Worm (Caenorhabditis elegans) whole organism, young adult: ENCODE measurements around the gene K10C2.12.

ENCODE experiments used
- B0261.1 ChIP-seq: sonication (generic microtip); optimal IDR thresholded peaks from 2 replicates; lab custom pipeline; 2016; ENCODE audit warnings: mild to moderate bottlenecking, missing genetic modification characterization, moderate library complexity, missing compliant biosample characterization
- C06A6.2 ChIP-seq: fragments of 200-800 bp; sonication (Bioruptor generic); conservative IDR thresholded peaks from 2 replicates; pipeline ENCODE4 v1.3.6; 2022; ENCODE audit warnings: missing genetic modification characterization, missing compliant biosample characterization
- C17E4.6 ChIP-seq: fragments of 200-800 bp; sonication (Bioruptor generic); IDR thresholded peaks from 2 replicates; pipeline ENCODE4 v1.3.6; 2022; ENCODE audit warnings: missing genetic modification reagents, missing genetic modification characterization, missing compliant biosample characterization
- F10E7.11 ChIP-seq: sonication (generic microtip); optimal IDR thresholded peaks from 2 replicates; lab custom pipeline; 2017; ENCODE audit warnings: mild to moderate bottlenecking, missing genetic modification characterization, moderate library complexity, missing compliant biosample characterization
- F23B12.7 ChIP-seq: sonication (generic microtip); optimal IDR thresholded peaks from 2 replicates; lab custom pipeline; 2017; ENCODE audit warnings: missing genetic modification characterization, mild to moderate bottlenecking, missing compliant biosample characterization, antibody characterized with exemption, moderate library complexity; ENCODE audit not compliant: insufficient read depth
- F33H1.4 ChIP-seq: fragments of 200-800 bp; sonication (Bioruptor generic); IDR thresholded peaks from 2 replicates; pipeline ENCODE4 v1.3.6; 2022; ENCODE audit warnings: missing genetic modification reagents, missing genetic modification characterization, missing compliant biosample characterization
- F57C9.4 ChIP-seq: sonication (generic microtip); optimal IDR thresholded peaks from 2 replicates; lab custom pipeline; 2017; ENCODE audit warnings: mild to moderate bottlenecking, missing genetic modification characterization, missing compliant biosample characterization
- K11D2.4 ChIP-seq: fragments of 200-800 bp; sonication (Bioruptor generic); IDR thresholded peaks from 2 replicates; pipeline ENCODE4 v1.3.6; 2022; ENCODE audit warnings: missing genetic modification reagents, missing genetic modification characterization, missing compliant biosample characterization
- T07F8.4 ChIP-seq: sonication (generic microtip); optimal IDR thresholded peaks from 2 replicates; lab custom pipeline; 2016; ENCODE audit warnings: mild to moderate bottlenecking, missing genetic modification characterization, moderate library complexity, missing compliant biosample characterization
- Y53G8AR.9 ChIP-seq: fragments of 200-800 bp; sonication (Bioruptor generic); conservative IDR thresholded peaks from 2 replicates; pipeline ENCODE4 v1.3.6; 2022; ENCODE audit warnings: missing genetic modification reagents, missing genetic modification characterization, missing compliant biosample characterization
- Y79H2A.3 ChIP-seq: fragments of 200-800 bp; sonication (Bioruptor generic); conservative IDR thresholded peaks from 2 replicates; pipeline ENCODE4 v1.3.6; 2022; ENCODE audit warnings: missing genetic modification reagents, missing genetic modification characterization, missing compliant biosample characterization
- atf-7 ChIP-seq: sonication (generic microtip); optimal IDR thresholded peaks from 2 replicates; lab custom pipeline; 2017; ENCODE audit warnings: mild to moderate bottlenecking, missing genetic modification characterization, missing compliant biosample characterization
- athp-1 ChIP-seq: sonication (generic microtip); optimal IDR thresholded peaks from 2 replicates; lab custom pipeline; 2017; ENCODE audit warnings: mild to moderate bottlenecking, missing genetic modification characterization, missing compliant biosample characterization
- bed-2 ChIP-seq: fragments of 200-800 bp; sonication (Bioruptor generic); IDR thresholded peaks from 2 replicates; pipeline ENCODE4 v1.3.6; 2022; ENCODE audit warnings: missing genetic modification reagents, missing genetic modification characterization, missing compliant biosample characterization
- cebp-2 ChIP-seq: fragments of 200-800 bp; sonication (Bioruptor generic); IDR thresholded peaks from 2 replicates; pipeline ENCODE4 v1.3.6; 2022; ENCODE audit warnings: missing genetic modification characterization, missing compliant biosample characterization
- ceh-40 ChIP-seq: fragments of 200-800 bp; sonication (Bioruptor generic); IDR thresholded peaks from 2 replicates; pipeline ENCODE4 v1.3.6; 2022; ENCODE audit warnings: missing genetic modification characterization, missing compliant biosample characterization
- die-1 ChIP-seq: sonication (generic microtip); optimal IDR thresholded peaks from 2 replicates; lab custom pipeline; 2016; ENCODE audit warnings: missing genotype, mild to moderate bottlenecking, missing genetic modification characterization, missing compliant biosample characterization
- efl-1 ChIP-seq: fragments of 150-350 bp; optimal IDR thresholded peaks from 2 replicates; lab custom pipeline; 2014; ENCODE audit warnings: missing biosample characterization, missing genetic modification reagents, missing genetic modification characterization
- hlh-26 ChIP-seq: fragments of 200-800 bp; sonication (Bioruptor generic); conservative IDR thresholded peaks from 2 replicates; pipeline ENCODE4 v1.3.6; 2022; ENCODE audit warnings: missing genetic modification reagents, missing genetic modification characterization, missing compliant biosample characterization
- let-607 ChIP-seq, 2 experiments: fragments of 200-800 bp in 1 of 2; sonication (Bioruptor generic) in 1 of 2; sonication (generic microtip) in 1 of 2; optimal IDR thresholded peaks; 2 replicates each; lab custom pipeline; 2016 to 2018; ENCODE audit warnings: mild to moderate bottlenecking in 2 of 2, missing compliant biosample characterization in 2 of 2, missing genetic modification characterization in 2 of 2, moderate library complexity in 2 of 2, missing genotype in 1 of 2
- lin-35 ChIP-seq, 3 experiments: fragments of 150-350 bp in 2 of 3; sonication (generic microtip) in 1 of 3; optimal IDR thresholded peaks; 2 replicates each; lab custom pipeline; 2014 to 2018; ENCODE audit warnings: missing biosample characterization in 3 of 3, missing genetic modification characterization in 3 of 3, missing genetic modification reagents in 3 of 3
- lin-54 ChIP-seq: fragments of 200-800 bp; sonication (Bioruptor generic); optimal IDR thresholded peaks from 2 replicates; lab custom pipeline; 2018; ENCODE audit warnings: mild to moderate bottlenecking, missing genetic modification characterization, missing compliant biosample characterization
- lir-1 ChIP-seq: fragments of 200-800 bp; sonication (Bioruptor generic); conservative IDR thresholded peaks from 2 replicates; pipeline ENCODE4 v1.3.6; 2022; ENCODE audit warnings: missing genetic modification reagents, missing genetic modification characterization, missing compliant biosample characterization
- madf-10 ChIP-seq: sonication (generic microtip); optimal IDR thresholded peaks from 2 replicates; lab custom pipeline; 2016; ENCODE audit warnings: mild to moderate bottlenecking, missing genetic modification characterization, missing compliant biosample characterization
- mcd-1 ChIP-seq: fragments of 200-800 bp; sonication (Bioruptor generic); IDR thresholded peaks from 2 replicates; pipeline ENCODE4 v1.3.6; 2022; ENCODE audit warnings: missing genetic modification reagents, missing genetic modification characterization, missing compliant biosample characterization
- mel-28 ChIP-seq: sonication (generic microtip); optimal IDR thresholded peaks from 2 replicates; lab custom pipeline; 2016; ENCODE audit warnings: borderline replicate concordance, mild to moderate bottlenecking, missing genetic modification characterization, missing compliant biosample characterization
- nhr-27 ChIP-seq: fragments of 200-800 bp; sonication (Bioruptor generic); optimal IDR thresholded peaks from 2 replicates; lab custom pipeline; 2018; ENCODE audit warnings: mild to moderate bottlenecking, missing genetic modification characterization, moderate library complexity, missing compliant biosample characterization
- snpc-1.1 ChIP-seq: sonication (generic microtip); optimal IDR thresholded peaks from 2 replicates; lab custom pipeline; 2017; ENCODE audit warnings: missing genetic modification characterization, mild to moderate bottlenecking, missing compliant biosample characterization, antibody characterized with exemption, moderate library complexity, missing genotype, missing genetic modification reagents; ENCODE audit not compliant: insufficient read depth
- snpc-1.3 ChIP-seq: sonication (generic microtip); optimal IDR thresholded peaks from 2 replicates; lab custom pipeline; 2017; ENCODE audit warnings: missing genetic modification characterization, mild to moderate bottlenecking, missing compliant biosample characterization, antibody characterized with exemption, moderate library complexity, missing genotype, missing genetic modification reagents; ENCODE audit not compliant: insufficient read depth
- somi-1 ChIP-seq: fragments of 200-800 bp; sonication (Bioruptor generic); optimal IDR thresholded peaks from 2 replicates; lab custom pipeline; 2018; ENCODE audit warnings: mild to moderate bottlenecking, missing genetic modification characterization, missing compliant biosample characterization
- sptf-2 ChIP-seq: fragments of 200-800 bp; sonication (Bioruptor generic); optimal IDR thresholded peaks from 2 replicates; lab custom pipeline; 2018; ENCODE audit warnings: mild to moderate bottlenecking, missing genetic modification characterization, missing compliant biosample characterization
- unc-130 ChIP-seq: sonication (generic microtip); optimal IDR thresholded peaks from 2 replicates; lab custom pipeline; 2016; ENCODE audit warnings: missing genetic modification reagents, missing genetic modification characterization, missing compliant biosample characterization
- xnd-1 ChIP-seq: sonication (generic microtip); optimal IDR thresholded peaks from 2 replicates; lab custom pipeline; 2016; ENCODE audit warnings: missing genotype, missing genetic modification reagents, missing genetic modification characterization, missing compliant biosample characterization
- ztf-22 ChIP-seq: fragments of 200-800 bp; sonication (Bioruptor generic); optimal IDR thresholded peaks from 2 replicates; lab custom pipeline; 2018; ENCODE audit warnings: mild to moderate bottlenecking, missing genetic modification characterization, moderate library complexity, missing compliant biosample characterization
- ztf-25 ChIP-seq: fragments of 200-800 bp; sonication (Bioruptor generic); IDR thresholded peaks from 2 replicates; pipeline ENCODE4 v1.3.6; 2022; ENCODE audit warnings: missing genetic modification reagents, missing genetic modification characterization, missing compliant biosample characterization
- ztf-26 ChIP-seq: sonication (generic microtip); optimal IDR thresholded peaks from 2 replicates; lab custom pipeline; 2017; ENCODE audit warnings: missing genetic modification characterization, missing compliant biosample characterization

The K10C2.12 gene

DNA sequence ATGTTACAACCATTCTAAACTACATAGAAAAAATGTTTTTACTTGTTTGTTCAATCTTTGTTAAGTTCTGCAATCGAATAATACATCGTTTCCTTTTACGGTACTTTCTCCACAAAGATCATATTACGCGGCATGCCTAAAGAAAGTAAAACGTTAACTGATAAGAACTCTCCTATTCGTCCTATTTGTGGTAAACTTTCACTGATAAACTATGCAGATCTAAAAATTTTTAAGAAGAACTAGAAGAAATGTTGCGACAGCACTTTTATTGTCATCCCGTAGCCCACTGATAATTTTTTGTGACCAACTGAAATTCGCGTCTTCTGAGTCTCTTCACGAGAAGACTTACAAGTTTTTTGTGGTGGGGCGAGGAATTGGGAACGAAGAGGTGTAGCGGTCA lies 6.6 kb upstream of the K10C2.12 start (continued):
- 0 out of 2 replicates have a peak, but pooled peaks have one; percentile 9 for TF ChIP-seq ztf-25 (GFP tag; lab: Robert Waterston, UW)
- TF ChIP-seq nhr-27 (tag; lab: Kevin White, UChicago) = no peak

- TF ChIP-seq cebp-2 (GFP tag; lab: Robert Waterston, UW) (no peak), F33H1.4 (GFP tag; lab: Robert Waterston, UW) (no peak), Y79H2A.3 (GFP tag; lab: Robert Waterston, UW) (no peak), snpc-1.3 (tag; lab: Kevin White, UChicago) (no peak), Y53G8AR.9 (GFP tag; lab: Robert Waterston, UW) (no peak), K11D2.4 (GFP tag; lab: Robert Waterston, UW) (no peak), ztf-26 (tag; lab: Kevin White, UChicago) (no peak), efl-1 (GFP tag; lab: Kevin White, UChicago) (no peak)
These were observed 1.5 kb downstream of the K10C2.12 start for ce11 chrX:6419113-6419512.

- TF ChIP-seq madf-10 = no peak
- no peak for TF ChIP-seq lir-1 (GFP tag; lab: Robert Waterston, UW)
- TF ChIP-seq snpc-1.1 = no peak
- no peak for TF ChIP-seq ceh-40 (GFP tag; lab: Robert Waterston, UW)
- no peak for TF ChIP-seq atf-7 (tag; lab: Kevin White, UChicago)
- no peak for TF ChIP-seq let-607 (tag; optimal IDR thresholded peaks at IDR 0.05; lab: Kevin White, UChicago)
- no peak for TF ChIP-seq hlh-26 (GFP tag; lab: Robert Waterston, UW)
- TF ChIP-seq C06A6.2 (GFP tag; lab: Robert Waterston, UW) = no peak
- no peak for TF ChIP-seq Y53G8AR.9 (GFP tag; lab: Robert Waterston, UW)
- TF ChIP-seq C17E4.6 = no peak
- TF ChIP-seq ztf-22 (GFP tag; lab: Kevin White, UChicago) = no peak
- TF ChIP-seq xnd-1 (tag; lab: Kevin White, UChicago) = no peak
- no peak for TF ChIP-seq F23B12.7 (tag; lab: Kevin White, UChicago)
- no peak for TF ChIP-seq K11D2.4 (GFP tag; lab: Robert Waterston, UW)
These were observed 4.1 kb downstream of the K10C2.12 start, which contains the start of gene T22E5.6 for ce11 chrX:6416357-6417087. Gene T22E5.6, minus strand, starts transcription at chrX:6416407.

DNA sequence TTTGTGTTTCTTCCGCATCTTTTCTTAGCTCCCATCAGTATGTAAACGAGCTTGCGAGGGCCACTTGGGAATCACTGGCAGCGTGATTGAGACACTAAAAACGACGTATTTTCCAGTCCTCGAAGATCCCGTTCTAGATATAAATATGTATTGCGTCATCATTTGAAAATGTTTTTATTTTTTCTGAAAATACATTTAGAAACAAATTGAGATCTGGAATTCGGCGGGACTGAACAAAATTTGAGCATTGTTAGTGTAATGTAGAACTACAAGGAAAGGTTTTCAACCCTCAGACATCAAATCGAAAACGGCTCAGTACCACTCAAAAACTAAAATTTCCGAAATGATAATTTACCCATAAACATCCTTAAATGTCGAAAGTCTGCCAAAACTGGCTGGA lies 7.0 kb downstream of the K10C2.12 start:
- no peak for TF ChIP-seq lin-35 (GFP tag; optimal IDR thresholded peaks at IDR 0.05; lab: Kevin White, UChicago)
- no peak for TF ChIP-seq T07F8.4 (tag; lab: Kevin White, UChicago)
- TF ChIP-seq lin-54 (GFP tag; lab: Kevin White, UChicago) = no peak
- no peak for TF ChIP-seq ztf-26 (tag; lab: Kevin White, UChicago)
- no peak for TF ChIP-seq ceh-40 (GFP tag; lab: Robert Waterston, UW)
- no peak for TF ChIP-seq bed-2
- TF ChIP-seq unc-130 (GFP tag; lab: Kevin White, UChicago) = no peak
- TF ChIP-seq sptf-2 (GFP tag; lab: Kevin White, UChicago) = no peak
- TF ChIP-seq mel-28 = no peak
- TF ChIP-seq madf-10 = no peak
- no peak for TF ChIP-seq athp-1 (tag; lab: Kevin White, UChicago)
- no peak for TF ChIP-seq nhr-27 (tag; lab: Kevin White, UChicago)
- no peak for TF ChIP-seq B0261.1 (tag; lab: Kevin White, UChicago)
- TF ChIP-seq die-1 (tag; lab: Kevin White, UChicago) = no peak
- no peak for TF ChIP-seq F10E7.11 (tag; lab: Kevin White, UChicago)
- no peak for TF ChIP-seq F57C9.4
- no peak for TF ChIP-seq somi-1 (GFP tag; lab: Kevin White, UChicago)
- TF ChIP-seq mcd-1 = no peak
